Fruit fly (Drosophila melanogaster) whole organism, embryonic: ENCODE measurements around the gene Usp1.

ENCODE experiments used
- CG16815 ChIP-seq: fragments of 200-800 bp; sonication (Bioruptor generic); optimal IDR thresholded peaks from 3 replicates; lab custom pipeline; 2017; ENCODE audit warnings: missing biosample characterization, mild to moderate bottlenecking, missing genetic modification characterization
- CG6765 ChIP-seq: fragments of 200-800 bp; sonication (Bioruptor generic); optimal IDR thresholded peaks from 3 replicates; lab custom pipeline; 2017; ENCODE audit warnings: missing biosample characterization, mild to moderate bottlenecking, missing genetic modification characterization
- h ChIP-seq: fragments of >200 bp; optimal IDR thresholded peaks from 2 replicates; lab custom pipeline; 2017
- ken ChIP-seq: fragments of 200-800 bp; sonication (Bioruptor generic); IDR thresholded peaks from 3 replicates; pipeline ENCODE4 v1.3.6; 2022; ENCODE audit warnings: missing biosample characterization, missing genetic modification characterization
- lab ChIP-seq: fragments of 200-800 bp; sonication (Bioruptor generic); optimal IDR thresholded peaks from 3 replicates; lab custom pipeline; 2017; ENCODE audit warnings: missing biosample characterization, missing genetic modification characterization, mild to moderate bottlenecking, moderate library complexity, missing genetic modification reagents
- mirr ChIP-seq: fragments of 200-800 bp; sonication (Bioruptor generic); optimal IDR thresholded peaks from 3 replicates; lab custom pipeline; 2018; ENCODE audit warnings: missing biosample characterization, mild to moderate bottlenecking, missing genetic modification characterization

DNA sequence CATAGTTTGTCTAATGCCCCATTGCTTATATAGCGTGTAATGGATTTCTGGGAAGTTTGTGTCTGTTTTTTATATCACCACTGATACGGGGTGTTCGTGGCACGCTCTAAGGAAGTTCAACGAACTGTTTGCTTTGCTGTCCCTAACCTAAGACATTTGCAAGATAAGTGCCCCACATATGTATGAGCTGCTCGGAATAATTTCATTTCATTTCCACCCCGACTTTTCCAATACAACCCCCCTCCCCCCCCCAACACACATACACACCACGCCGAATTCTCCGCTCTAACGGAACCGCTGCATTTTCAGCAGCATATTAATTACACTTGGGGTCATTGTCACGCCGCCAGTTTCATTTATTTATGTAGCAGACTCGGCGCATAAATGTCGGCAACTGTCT, 39.1 kb downstream of the Usp1 start:
- TF ChIP-seq lab (no peak), CG16815 (GFP tag; lab: Kevin White, UChicago) (no peak), CG6765 (GFP tag; lab: Kevin White, UChicago) (no peak), ken (GFP tag; lab: Robert Waterston, UW) (no peak), mirr (GFP tag; lab: Kevin White, UChicago) (no peak), h (no peak)
